Fruit fly (Drosophila melanogaster) whole organism, embryonic: Measurements from ENCODE around the gene CG9395.

Experiments used
- ATbp ChIP-seq: fragments of 200-800 bp; sonication (Bioruptor generic); optimal IDR thresholded peaks from 2 replicates; lab custom pipeline; 2017; ENCODE audit warnings: missing biosample characterization, mild to moderate bottlenecking, missing genetic modification characterization, missing genetic modification reagents
- C15 ChIP-seq: fragments of 200-800 bp; sonication (Bioruptor generic); IDR thresholded peaks from 3 replicates; pipeline ENCODE4 v1.3.6; 2022; ENCODE audit warnings: missing biosample characterization, missing genetic modification characterization
- CG10147 ChIP-seq: fragments of 200-800 bp; sonication (Bioruptor generic); optimal IDR thresholded peaks from 2 replicates; lab custom pipeline; 2019; ENCODE audit warnings: missing biosample characterization, mild to moderate bottlenecking, missing genetic modification characterization, moderate library complexity
- CG10209 ChIP-seq: fragments of 200-800 bp; sonication (Bioruptor generic); optimal IDR thresholded peaks from 3 replicates; lab custom pipeline; 2017; ENCODE audit warnings: missing biosample characterization, mild to moderate bottlenecking, missing genetic modification characterization, missing genetic modification reagents
- CG10565 ChIP-seq: fragments of 200-800 bp; sonication (Bioruptor generic); optimal IDR thresholded peaks from 3 replicates; lab custom pipeline; 2016; ENCODE audit warnings: missing biosample characterization, mild to moderate bottlenecking, missing genetic modification characterization
- CG10959 ChIP-seq: fragments of 200-800 bp; sonication (Bioruptor generic); IDR thresholded peaks from 2 replicates; pipeline ENCODE4 v1.3.6; 2022; ENCODE audit warnings: missing biosample characterization, missing genetic modification characterization
- CG11247 ChIP-seq: fragments of 200-800 bp; sonication (Bioruptor generic); IDR thresholded peaks from 2 replicates; pipeline ENCODE4 v1.3.6; 2022; ENCODE audit warnings: missing biosample characterization, missing genetic modification characterization
- CG11560 ChIP-seq: fragments of 200-800 bp; sonication (Bioruptor generic); IDR thresholded peaks from 3 replicates; pipeline ENCODE4 v1.3.6; 2022; ENCODE audit warnings: missing biosample characterization, missing genetic modification characterization
- CG12659 ChIP-seq: fragments of 200-800 bp; sonication (Bioruptor generic); optimal IDR thresholded peaks from 3 replicates; lab custom pipeline; 2017; ENCODE audit warnings: mild to moderate bottlenecking, missing biosample characterization, missing genetic modification reagents, missing genetic modification characterization
- CG13123 ChIP-seq: fragments of 200-800 bp; sonication (Bioruptor generic); optimal IDR thresholded peaks from 2 replicates; lab custom pipeline; 2016; ENCODE audit warnings: missing biosample characterization, missing genetic modification characterization
- CG13296 ChIP-seq: fragments of 200-800 bp; sonication (Bioruptor generic); optimal IDR thresholded peaks from 3 replicates; lab custom pipeline; 2018; ENCODE audit warnings: missing biosample characterization, mild to moderate bottlenecking, missing genetic modification characterization
- CG14710 ChIP-seq: fragments of 200-800 bp; sonication (Bioruptor generic); optimal IDR thresholded peaks from 3 replicates; lab custom pipeline; 2019; ENCODE audit warnings: missing biosample characterization, mild to moderate bottlenecking, missing genetic modification characterization, moderate library complexity
- CG17802 ChIP-seq: fragments of 200-800 bp; sonication (Bioruptor generic); optimal IDR thresholded peaks from 2 replicates; lab custom pipeline; 2018; ENCODE audit warnings: missing biosample characterization, mild to moderate bottlenecking, missing genetic modification characterization, moderate library complexity
- CG18011 ChIP-seq: fragments of 200-800 bp; sonication (Bioruptor generic); optimal IDR thresholded peaks from 2 replicates; lab custom pipeline; 2017; ENCODE audit warnings: missing biosample characterization, missing genetic modification characterization, mild to moderate bottlenecking, moderate library complexity, missing genotype
- CG34376 ChIP-seq: fragments of 200-800 bp; sonication (Bioruptor generic); optimal IDR thresholded peaks from 2 replicates; lab custom pipeline; 2018; ENCODE audit warnings: missing biosample characterization, mild to moderate bottlenecking, missing genetic modification characterization
- CG3838 ChIP-seq: fragments of 200-800 bp; sonication (Bioruptor generic); optimal IDR thresholded peaks from 3 replicates; lab custom pipeline; 2016; ENCODE audit warnings: missing biosample characterization, missing genetic modification characterization
- CG42726 ChIP-seq: fragments of 200-800 bp; sonication (Bioruptor generic); IDR thresholded peaks from 2 replicates; pipeline ENCODE4 v1.3.6; 2022; ENCODE audit warnings: missing biosample characterization, missing genetic modification characterization; ENCODE audit not compliant: partially characterized antibody
- CG4360 ChIP-seq: fragments of 200-800 bp; sonication (Bioruptor generic); IDR thresholded peaks from 2 replicates; pipeline ENCODE4 v1.3.6; 2022; ENCODE audit warnings: missing biosample characterization, missing genetic modification characterization
- CG43689 ChIP-seq: fragments of 200-800 bp; sonication (Bioruptor generic); IDR thresholded peaks from 2 replicates; pipeline ENCODE4 v1.3.6; 2022; ENCODE audit warnings: missing biosample characterization, missing genetic modification characterization
- CG4820 ChIP-seq: fragments of 200-800 bp; sonication (Bioruptor generic); optimal IDR thresholded peaks from 3 replicates; lab custom pipeline; 2016; ENCODE audit warnings: missing biosample characterization, missing genetic modification characterization
- CG6254 ChIP-seq: fragments of 200-800 bp; sonication (Bioruptor generic); optimal IDR thresholded peaks from 3 replicates; lab custom pipeline; 2017; ENCODE audit warnings: mild to moderate bottlenecking, missing biosample characterization, missing genetic modification reagents, missing genetic modification characterization
- CG6272 ChIP-seq: fragments of 200-800 bp; sonication (Bioruptor generic); IDR thresholded peaks from 2 replicates; pipeline ENCODE4 v1.3.6; 2022; ENCODE audit warnings: missing biosample characterization, missing genetic modification characterization
- CG6683 ChIP-seq: fragments of 200-800 bp; sonication (Bioruptor generic); optimal IDR thresholded peaks from 2 replicates; lab custom pipeline; 2017; ENCODE audit warnings: missing biosample characterization, mild to moderate bottlenecking, missing genetic modification characterization, missing genetic modification reagents
- CG6854 ChIP-seq: fragments of 200-800 bp; sonication (Bioruptor generic); optimal IDR thresholded peaks from 3 replicates; lab custom pipeline; 2017; ENCODE audit warnings: missing biosample characterization, mild to moderate bottlenecking, missing genetic modification characterization
- CG7556 ChIP-seq: fragments of 200-800 bp; sonication (Bioruptor generic); optimal IDR thresholded peaks from 2 replicates; lab custom pipeline; 2017; ENCODE audit warnings: missing biosample characterization, mild to moderate bottlenecking, missing genetic modification characterization
- CTCF ChIP-seq: fragments of 200-800 bp; sonication (Bioruptor generic); optimal IDR thresholded peaks from 2 replicates; lab custom pipeline; 2017; ENCODE audit warnings: missing biosample characterization, mild to moderate bottlenecking, missing genetic modification characterization, moderate library complexity
- Dad ChIP-seq: fragments of 200-800 bp; sonication (Bioruptor generic); optimal IDR thresholded peaks from 3 replicates; lab custom pipeline; 2016; ENCODE audit warnings: missing biosample characterization, missing genetic modification characterization
- Dfd ChIP-seq, 2 experiments: fragments of >200 bp; optimal IDR thresholded peaks; 2 replicates each; lab custom pipeline; 2017; ENCODE audit warnings: missing biosample characterization in 2 of 2, missing genetic modification characterization in 2 of 2
- Fer2 ChIP-seq: fragments of 200-800 bp; sonication (Bioruptor generic); optimal IDR thresholded peaks from 2 replicates; lab custom pipeline; 2018; ENCODE audit warnings: missing biosample characterization, mild to moderate bottlenecking, missing genetic modification characterization, moderate library complexity
- Lhr ChIP-seq: fragments of 200-800 bp; sonication (Bioruptor generic); optimal IDR thresholded peaks from 3 replicates; lab custom pipeline; 2017; ENCODE audit warnings: mild to moderate bottlenecking, missing biosample characterization, missing genetic modification reagents, missing genetic modification characterization
- NfI ChIP-seq: fragments of 200-800 bp; sonication (Bioruptor generic); optimal IDR thresholded peaks from 3 replicates; lab custom pipeline; 2018; ENCODE audit warnings: missing biosample characterization, mild to moderate bottlenecking, missing genetic modification characterization, moderate library complexity
- Oaz ChIP-seq: fragments of 200-800 bp; sonication (Bioruptor generic); IDR thresholded peaks from 2 replicates; pipeline ENCODE4 v1.3.6; 2022; ENCODE audit warnings: missing biosample characterization, missing genetic modification characterization
- amos ChIP-seq: fragments of 200-800 bp; sonication (Bioruptor generic); IDR thresholded peaks from 2 replicates; pipeline ENCODE4 v1.3.6; 2022; ENCODE audit warnings: missing biosample characterization, missing genetic modification characterization; ENCODE audit not compliant: partially characterized antibody
- cg ChIP-seq: fragments of 200-800 bp; sonication (Bioruptor generic); optimal IDR thresholded peaks from 3 replicates; lab custom pipeline; 2019; ENCODE audit warnings: missing biosample characterization, mild to moderate bottlenecking, missing genetic modification characterization, moderate library complexity
- chm ChIP-seq: fragments of 200-800 bp; sonication (Bioruptor generic); IDR thresholded peaks from 2 replicates; pipeline ENCODE4 v1.3.6; 2022; ENCODE audit warnings: missing biosample characterization, missing genetic modification characterization
- dati ChIP-seq: fragments of 200-800 bp; sonication (Bioruptor generic); IDR thresholded peaks from 2 replicates; pipeline ENCODE4 v1.3.6; 2022; ENCODE audit warnings: missing biosample characterization, missing genetic modification characterization
- emc ChIP-seq: fragments of 200-800 bp; sonication (Bioruptor generic); optimal IDR thresholded peaks from 2 replicates; lab custom pipeline; 2016; ENCODE audit warnings: missing biosample characterization, missing genetic modification characterization
- fu2 ChIP-seq: fragments of 200-800 bp; sonication (Bioruptor generic); optimal IDR thresholded peaks from 2 replicates; lab custom pipeline; 2016; ENCODE audit warnings: missing biosample characterization, missing genetic modification characterization
- h ChIP-seq: fragments of >200 bp; optimal IDR thresholded peaks from 2 replicates; lab custom pipeline; 2017
- ham ChIP-seq: fragments of 200-800 bp; sonication (Bioruptor generic); IDR thresholded peaks from 2 replicates; pipeline ENCODE4 v1.3.6; 2022; ENCODE audit warnings: missing biosample characterization, missing genetic modification characterization
- jigr1 ChIP-seq: fragments of 200-800 bp; sonication (Bioruptor generic); IDR thresholded peaks from 3 replicates; pipeline ENCODE4 v1.3.6; 2022; ENCODE audit warnings: missing biosample characterization, missing genetic modification characterization
- mirr ChIP-seq: fragments of 200-800 bp; sonication (Bioruptor generic); optimal IDR thresholded peaks from 3 replicates; lab custom pipeline; 2018; ENCODE audit warnings: missing biosample characterization, mild to moderate bottlenecking, missing genetic modification characterization
- mld ChIP-seq: fragments of 200-800 bp; sonication (Bioruptor generic); IDR thresholded peaks from 3 replicates; pipeline ENCODE4 v1.3.6; 2022; ENCODE audit warnings: missing biosample characterization, missing genetic modification characterization; ENCODE audit not compliant: partially characterized antibody
- oc ChIP-seq: fragments of 200-800 bp; sonication (Bioruptor generic); optimal IDR thresholded peaks from 2 replicates; lab custom pipeline; 2018; ENCODE audit warnings: missing biosample characterization, mild to moderate bottlenecking, missing genetic modification characterization, moderate library complexity
- org-1 ChIP-seq: fragments of 200-800 bp; sonication (Bioruptor generic); optimal IDR thresholded peaks from 2 replicates; lab custom pipeline; 2017; ENCODE audit warnings: missing biosample characterization, missing genetic modification characterization
- pnt ChIP-seq: fragments of 200-800 bp; sonication (Bioruptor generic); optimal IDR thresholded peaks from 3 replicates; lab custom pipeline; 2016; ENCODE audit warnings: missing biosample characterization, missing genetic modification characterization
- shn ChIP-seq: fragments of 200-800 bp; sonication (Bioruptor generic); optimal IDR thresholded peaks from 3 replicates; lab custom pipeline; 2016; ENCODE audit warnings: missing biosample characterization, missing genetic modification characterization
- sim ChIP-seq: fragments of 200-800 bp; sonication (Bioruptor generic); IDR thresholded peaks from 2 replicates; pipeline ENCODE4 v1.3.6; 2022; ENCODE audit warnings: missing biosample characterization, missing genetic modification characterization
- slp2 ChIP-seq: fragments of 200-800 bp; sonication (Bioruptor generic); optimal IDR thresholded peaks from 2 replicates; lab custom pipeline; 2016; ENCODE audit warnings: missing biosample characterization, missing genetic modification characterization
- sr ChIP-seq: fragments of 200-800 bp; sonication (Bioruptor generic); IDR thresholded peaks from 3 replicates; pipeline ENCODE4 v1.3.6; 2022; ENCODE audit warnings: missing biosample characterization, missing genetic modification characterization
- yki ChIP-seq: fragments of >200 bp; optimal IDR thresholded peaks from 3 replicates; lab custom pipeline; 2018
- zf30C ChIP-seq: fragments of 200-800 bp; sonication (Bioruptor generic); optimal IDR thresholded peaks from 3 replicates; lab custom pipeline; 2018; ENCODE audit warnings: missing biosample characterization, mild to moderate bottlenecking, missing genetic modification characterization

Gene CG9395

dm6 chr2L:13368940-13369339, 14.1 kb upstream of the CG9395 start, which contains the start of gene CG31855 (continued):
- TF ChIP-seq h (lab: Kevin White, UChicago) (no peak), emc (GFP tag; lab: Kevin White, UChicago) (peak; percentile 3), CG3838 (GFP tag; lab: Kevin White, UChicago) (peak; percentile 22), Oaz (GFP tag; lab: Robert Waterston, UW) (peak; percentile 57; the same call in 1 of the 2 replicates), CG4820 (GFP tag; lab: Kevin White, UChicago) (peak; percentile 59), amos (GFP tag; lab: Robert Waterston, UW) (no peak; the same call in 1 of the 2 replicates), sr (GFP tag; lab: Robert Waterston, UW) (peak; percentile 48; the same call in 2 of the 3 replicates), CG17802 (tag; lab: Kevin White, UChicago) (peak; percentile 42), CG6854 (peak; percentile 40), ham (peak; percentile 37; the same call in 1 of the 2 replicates), CG11247 (GFP tag; lab: Robert Waterston, UW) (peak; percentile 85), zf30C (GFP tag; lab: Kevin White, UChicago) (no peak), CG6272 (GFP tag; lab: Robert Waterston, UW) (peak; percentile 77), cg (GFP tag; lab: Kevin White, UChicago) (no peak), org-1 (GFP tag; lab: Kevin White, UChicago) (peak; percentile 43), CG7556 (GFP tag; lab: Kevin White, UChicago) (peak; percentile 79), shn (GFP tag; lab: Kevin White, UChicago) (peak; percentile 50), CG34376 (GFP tag; lab: Kevin White, UChicago) (peak; percentile 90), fu2 (peak; percentile 69), mld (GFP tag; lab: Robert Waterston, UW) (no peak), pnt (peak; percentile 47), CG10147 (GFP tag; lab: Kevin White, UChicago) (peak; percentile 66), CG10209 (GFP tag; lab: Kevin White, UChicago) (peak; percentile 76), CG18011 (GFP tag; lab: Kevin White, UChicago) (peak; percentile 77), CG10565 (GFP tag; lab: Kevin White, UChicago) (peak; percentile 44), CG6254 (GFP tag; lab: Kevin White, UChicago) (peak; percentile 17), sim (no peak), oc (tag; lab: Kevin White, UChicago) (no peak), slp2 (GFP tag; lab: Kevin White, UChicago) (peak; percentile 39), CG13123 (GFP tag; lab: Kevin White, UChicago) (peak; percentile 82), Dfd (GFP tag; optimal IDR thresholded peaks at IDR 0.05; lab: Kevin White, UChicago) (no peak), CG12659 (peak; percentile 91), CG13296 (GFP tag; lab: Kevin White, UChicago) (peak; percentile 89), Dad (peak; percentile 68), mirr (GFP tag; lab: Kevin White, UChicago) (peak; percentile 66), ATbp (peak; percentile 61), yki (lab: Kevin White, UChicago) (no peak), CG42726 (no peak), NfI (GFP tag; lab: Kevin White, UChicago) (peak; percentile 91), CTCF (GFP tag; lab: Kevin White, UChicago) (no peak), CG10959 (peak; percentile 76), Lhr (peak; percentile 12), CG43689 (peak; percentile 39; the same call in 1 of the 2 replicates), dati (GFP tag; lab: Robert Waterston, UW) (no peak), CG6683 (GFP tag; lab: Kevin White, UChicago) (peak; percentile 52), C15 (GFP tag; lab: Robert Waterston, UW) (0 out of 3 replicates have a peak, but pooled peaks have one; percentile 53), CG11560 (tag; lab: Robert Waterston, UW) (no peak), CG14710 (peak; percentile 71), jigr1 (GFP tag; lab: Robert Waterston, UW) (no peak), chm (peak; percentile 83), Fer2 (tag; lab: Kevin White, UChicago) (peak; percentile 79), CG4360 (no peak)
